Fruit fly (Drosophila melanogaster) whole organism, adult: ENCODE measurements around the gene CG8958.
A peak's percentile ranks its signal among the peaks of the same experiment; 100 is the strongest.

Experiments
- cic ChIP-seq: fragments of 200-800 bp; sonication (Bioruptor generic); optimal IDR thresholded peaks from 2 replicates; lab custom pipeline; 2017; ENCODE audit warnings: missing biosample characterization, mild to moderate bottlenecking, missing genetic modification characterization, moderate library complexity
- toe ChIP-seq: fragments of 200-800 bp; sonication (Bioruptor generic); optimal IDR thresholded peaks from 2 replicates; lab custom pipeline; 2016; ENCODE audit warnings: missing biosample characterization, missing genetic modification characterization

DNA sequence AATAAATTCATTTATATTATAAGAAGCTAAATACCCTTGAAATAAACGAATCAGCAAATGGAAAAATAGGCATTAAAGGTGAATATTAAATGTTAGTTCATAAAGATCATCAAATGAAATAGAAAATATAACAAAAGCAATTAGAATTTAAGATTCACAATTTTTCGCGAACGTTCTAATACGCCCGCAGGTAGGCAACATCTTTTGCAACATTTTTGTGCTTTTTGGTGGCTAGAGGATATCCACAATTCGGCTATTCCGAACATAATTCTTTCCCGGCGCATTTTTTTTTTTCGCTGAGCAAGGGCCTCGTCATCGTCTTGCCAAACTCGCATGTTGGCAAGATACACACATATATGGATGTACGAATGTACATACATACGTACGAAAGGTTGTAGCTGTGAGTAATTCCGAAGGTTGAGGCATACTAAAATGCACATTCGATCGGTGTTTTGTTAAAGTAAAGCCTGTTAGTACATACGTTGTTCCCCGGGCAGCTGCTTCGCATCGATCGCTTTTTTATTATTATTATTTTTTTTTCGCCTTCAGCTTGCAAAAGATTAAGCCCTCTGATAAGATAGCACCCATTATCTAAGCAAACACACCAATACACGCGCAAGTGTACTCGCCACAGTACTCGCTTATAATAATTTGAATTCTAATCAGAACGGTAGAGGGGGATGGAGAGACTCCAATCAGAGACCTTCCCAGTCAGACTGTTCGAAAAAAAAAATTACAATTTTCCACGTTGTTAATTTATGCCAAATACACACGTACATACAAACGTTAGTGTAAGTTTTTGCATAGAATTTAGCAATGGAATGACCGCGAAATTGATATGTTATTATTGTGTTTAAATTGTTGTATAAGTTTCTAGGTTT lies 19.5 kb downstream of the CG8958 start:
- TF ChIP-seq cic (GFP tag; lab: Kevin White, UChicago), result peak; percentile 34
- TF ChIP-seq toe (GFP tag; lab: Kevin White, UChicago), result no peak
